Worm (Caenorhabditis elegans): Measurements from ENCODE around the gene F34H10.5.

Gene F34H10.5

ce11 chrX:9642775-9643461 is 7.4 kb downstream of the F34H10.5 start:
- TF ChIP-seq hlh-15 (tag; optimal IDR thresholded peaks at IDR 0.05), result no peak
- TF ChIP-seq nfya-1 (tag; optimal IDR thresholded peaks at IDR 0.05), result no peak
- no peak for TF ChIP-seq unc-42 (tag; optimal IDR thresholded peaks at IDR 0.05)
- TF ChIP-seq sdc-2 (tag; optimal IDR thresholded peaks at IDR 0.05), result no peak
- no peak for TF ChIP-seq hlh-8 (tag; optimal IDR thresholded peaks at IDR 0.05)
- no peak for TF ChIP-seq nhr-11 (tag; optimal IDR thresholded peaks at IDR 0.05)
- TF ChIP-seq ahr-1 (tag; optimal IDR thresholded peaks at IDR 0.05), result no peak
- TF ChIP-seq ttx-3 (tag; optimal IDR thresholded peaks at IDR 0.05), result no peak
- TF ChIP-seq ceh-24 (tag; optimal IDR thresholded peaks at IDR 0.05), result no peak
- no peak for TF ChIP-seq npax-4 (tag; optimal IDR thresholded peaks at IDR 0.05)
- no peak for TF ChIP-seq C38D4.7 (GFP tag; optimal IDR thresholded peaks at IDR 0.05)
- TF ChIP-seq odd-2 (tag; optimal IDR thresholded peaks at IDR 0.05), result no peak
- no peak for TF ChIP-seq elt-2 (tag; optimal IDR thresholded peaks at IDR 0.05)
- no peak for TF ChIP-seq pag-3 (tag; optimal IDR thresholded peaks at IDR 0.05; ENCODE audit: borderline replicate concordance)

DNA sequence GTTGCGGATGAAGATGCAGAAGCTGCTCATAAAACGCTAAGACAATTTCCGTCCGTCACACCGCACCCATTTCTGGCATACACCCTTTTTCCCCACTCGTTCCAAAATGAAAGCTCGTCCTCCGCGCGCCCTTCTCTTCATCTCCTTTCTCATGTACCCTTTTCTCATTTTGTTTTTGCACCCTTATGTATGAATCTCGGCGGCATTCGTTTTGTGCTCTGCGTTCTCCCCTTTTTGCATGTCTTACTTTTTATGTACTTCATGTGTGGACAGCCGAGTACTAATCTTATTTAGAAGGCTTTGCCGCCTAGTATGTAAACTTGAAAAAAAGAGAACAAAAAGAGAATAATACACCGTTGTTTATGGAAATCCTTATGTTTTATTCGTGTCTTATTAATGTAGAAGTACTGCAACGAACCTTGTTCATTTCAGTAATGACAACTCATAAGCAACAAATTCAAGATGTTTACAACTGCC is 12.7 kb downstream of the F34H10.5 start, which contains the start of gene F34H10.4:
Gene F34H10.4, plus strand, starts transcription at position 427 of the 477 bp plus-strand sequence.
- TF ChIP-seq C08G9.2 (tag; optimal IDR thresholded peaks at IDR 0.05) (no peak), unc-42 (tag; optimal IDR thresholded peaks at IDR 0.05) (peak; percentile 62), ceh-30 (tag; optimal IDR thresholded peaks at IDR 0.05) (no peak)

- TF ChIP-seq ama-1 (optimal IDR thresholded peaks at IDR 0.05) (no peak), odd-2 (tag; optimal IDR thresholded peaks at IDR 0.05) (no peak), pros-1 (tag; optimal IDR thresholded peaks at IDR 0.05) (no peak), C38D4.7 (GFP tag; optimal IDR thresholded peaks at IDR 0.05) (no peak), pha-4 (tag; optimal IDR thresholded peaks at IDR 0.05) (no peak)
Measured at ce11 chrX:9653016-9653415, 17.5 kb downstream of the F34H10.5 start, which contains the start of gene aex-2. Gene aex-2, minus strand, starts transcription at chrX:9653116.

- TF ChIP-seq K09A11.1 (tag; optimal IDR thresholded peaks at IDR 0.05; ENCODE audit: insufficient read depth) (no peak), sdc-2 (tag; optimal IDR thresholded peaks at IDR 0.05) (no peak), fax-1 (tag; optimal IDR thresholded peaks at IDR 0.05) (no peak), C08G9.2 (tag; optimal IDR thresholded peaks at IDR 0.05) (no peak), fkh-10 (GFP tag; optimal IDR thresholded peaks at IDR 0.05) (no peak), madf-2 (tag; optimal IDR thresholded peaks at IDR 0.05) (no peak), pag-3 (tag; optimal IDR thresholded peaks at IDR 0.05; ENCODE audit: borderline replicate concordance) (no peak), che-1 (tag; optimal IDR thresholded peaks at IDR 0.05) (no peak), syd-9 (tag; optimal IDR thresholded peaks at IDR 0.05) (no peak), pqm-1 (tag; optimal IDR thresholded peaks at IDR 0.05) (no peak), ets-4 (tag; optimal IDR thresholded peaks at IDR 0.05) (no peak), ceh-19 (GFP tag; optimal IDR thresholded peaks at IDR 0.05) (no peak), dmd-4 (tag; optimal IDR thresholded peaks at IDR 0.05; ENCODE audit: borderline replicate concordance) (no peak), hlh-30 (tag; optimal IDR thresholded peaks at IDR 0.05; ENCODE audit: insufficient read depth) (no peak)
Measured at ce11 chrX:9653478-9653877, 18.0 kb downstream of the F34H10.5 start.

- TF ChIP-seq ceh-34 (tag; optimal IDR thresholded peaks at IDR 0.05) (no peak), tbx-7 (tag; optimal IDR thresholded peaks at IDR 0.05) (no peak), ceh-45 (GFP tag; IDR thresholded peaks at IDR 0.05) (no peak), hlh-13 (GFP tag; optimal IDR thresholded peaks at IDR 0.05) (no peak), ref-2 (tag; optimal IDR thresholded peaks at IDR 0.05) (no peak), nhr-232 (tag; optimal IDR thresholded peaks at IDR 0.05) (no peak), hlh-8 (tag; optimal IDR thresholded peaks at IDR 0.05) (peak; percentile 11), nhr-11 (tag; optimal IDR thresholded peaks at IDR 0.05) (no peak)
Measured at ce11 chrX:9654232-9654631, 18.8 kb downstream of the F34H10.5 start.

Measured in whole organism, late embryonic.